Worm (Caenorhabditis elegans): ENCODE data around the gene pcf-11.
"Not testable (repeated sequence)": the region's sequence is repeated elsewhere in the genome, so short reads cannot be mapped to it uniquely, and the experiment has no call there.

pcf-11 gene

ce11 chrIII:5024393-5024964 lies at the start of gene pcf-11 (continued):
- no peak for TF ChIP-seq Y116A8C.19 (tag; optimal IDR thresholded peaks at IDR 0.05; ENCODE audit: borderline replicate concordance)
- TF ChIP-seq nhr-47 (tag; optimal IDR thresholded peaks at IDR 0.05), result peak; percentile 47
- TF ChIP-seq snu-23 (GFP tag; optimal IDR thresholded peaks at IDR 0.05), result peak; percentile 78
- TF ChIP-seq fos-1 (tag; optimal IDR thresholded peaks at IDR 0.05), result peak; percentile 15
- TF ChIP-seq lsy-2 (tag; optimal IDR thresholded peaks at IDR 0.05), result peak; percentile 43 to 78
- peak; percentile 28 for TF ChIP-seq lin-13 (GFP tag; optimal IDR thresholded peaks at IDR 0.05)
- no peak for TF ChIP-seq fkh-4 (tag; optimal IDR thresholded peaks at IDR 0.05; ENCODE audit: borderline replicate concordance)
- peak; percentile 9 for TF ChIP-seq irx-1 (tag; optimal IDR thresholded peaks at IDR 0.05)

DNA sequence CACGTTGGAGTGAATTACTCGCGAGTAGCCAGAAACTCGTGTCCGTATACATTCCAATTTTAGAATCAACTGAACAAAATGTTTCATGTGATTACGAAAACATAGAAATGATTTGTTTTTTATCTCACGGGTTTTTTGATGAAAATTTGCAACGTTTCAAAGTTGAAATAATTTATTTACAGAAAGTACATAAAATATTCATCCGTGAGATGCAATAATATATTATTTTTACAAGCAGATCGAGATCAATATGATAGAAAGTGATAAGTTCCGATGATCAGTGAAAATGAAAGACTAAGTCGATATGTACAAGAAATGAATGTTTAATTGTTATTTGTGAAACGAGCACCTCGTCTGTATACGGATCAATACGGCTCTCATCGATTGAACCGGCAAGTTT lies 44.3 kb upstream of the pcf-11 start, which contains the start of gene C27F2.6:
TSS of gene C27F2.6 (minus strand) at position 101 of the 400 bp plus-strand sequence.
- not testable (repeated sequence) for TF ChIP-seq C16A3.4 (tag; optimal IDR thresholded peaks at IDR 0.05); aha-1 (tag; optimal IDR thresholded peaks at IDR 0.05); efl-1 (optimal IDR thresholded peaks at IDR 0.05); efl-1 (GFP tag; optimal IDR thresholded peaks at IDR 0.05 in 1 of 2)

- TF ChIP-seq hlh-4 (tag; optimal IDR thresholded peaks at IDR 0.05) (no peak), C04F5.9 (tag; optimal IDR thresholded peaks at IDR 0.05) (no peak), unc-130 (tag; optimal IDR thresholded peaks at IDR 0.05) (no peak), egl-13 (tag; optimal IDR thresholded peaks at IDR 0.05) (no peak), vab-15 (tag; optimal IDR thresholded peaks at IDR 0.05) (no peak), rnt-1 (tag; optimal IDR thresholded peaks at IDR 0.05) (no peak), snu-23 (GFP tag; optimal IDR thresholded peaks at IDR 0.05) (no peak), ceh-82 (tag; optimal IDR thresholded peaks at IDR 0.05) (no peak), elt-3 (tag; optimal IDR thresholded peaks at IDR 0.05) (no peak), Y116A8C.19 (tag; optimal IDR thresholded peaks at IDR 0.05; ENCODE audit: borderline replicate concordance) (no peak), fos-1 (tag; optimal IDR thresholded peaks at IDR 0.05) (no peak), alr-1 (tag; optimal IDR thresholded peaks at IDR 0.05; ENCODE audit: borderline replicate concordance) (no peak), xbp-1 (tag; optimal IDR thresholded peaks at IDR 0.05) (no peak), F16B12.6 (tag; optimal IDR thresholded peaks at IDR 0.05) (no peak), egl-27 (tag; optimal IDR thresholded peaks at IDR 0.05) (no peak), nhr-71 (tag; optimal IDR thresholded peaks at IDR 0.05) (no peak)
Observed at ce11 chrIII:4983961-4984360, 40.8 kb upstream of the pcf-11 start.

DNA sequence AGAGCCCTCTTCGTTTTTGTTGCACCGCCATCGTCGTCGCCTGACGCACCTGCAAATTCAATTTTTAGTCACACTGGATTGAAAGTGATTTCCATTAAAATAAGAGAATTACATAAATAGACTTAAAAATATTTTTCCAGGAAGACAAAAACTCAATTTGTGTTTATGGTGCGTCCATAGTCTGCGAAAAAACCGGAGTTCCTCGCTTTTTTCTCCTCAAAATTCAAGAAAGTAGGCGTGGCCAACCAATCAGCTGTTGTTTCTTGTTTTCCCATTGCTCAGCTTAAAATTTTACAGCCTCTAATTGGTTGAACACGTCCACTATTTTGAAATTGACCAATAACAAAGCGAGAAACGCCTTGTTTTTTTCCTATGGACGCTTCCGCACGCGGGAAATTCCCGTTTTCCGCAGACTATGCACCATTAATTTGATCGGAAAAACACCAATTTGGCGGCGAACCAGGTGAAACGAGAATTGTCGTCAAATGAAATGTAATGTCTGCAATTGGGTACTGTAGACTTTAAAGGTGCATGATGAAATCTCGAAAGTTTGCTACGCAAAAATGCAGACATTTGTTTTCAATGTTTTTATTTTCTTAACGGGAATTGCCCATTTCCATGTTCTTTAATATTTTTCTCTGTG lies 40.1 kb upstream of the pcf-11 start, which contains the start of gene C27F2.7:
TSS of gene C27F2.7 (minus strand) at position 51 of the 643 bp plus-strand sequence.
- TF ChIP-seq ceh-90 (tag; optimal IDR thresholded peaks at IDR 0.05) (no peak), alr-1 (tag; optimal IDR thresholded peaks at IDR 0.05; ENCODE audit: borderline replicate concordance) (no peak), ces-1 (GFP tag; optimal IDR thresholded peaks at IDR 0.05) (no peak), mef-2 (tag; optimal IDR thresholded peaks at IDR 0.05) (no peak), skn-1 (tag; optimal IDR thresholded peaks at IDR 0.05) (no peak), hpl-2 (GFP tag; optimal IDR thresholded peaks at IDR 0.05) (no peak), sox-4 (tag; optimal IDR thresholded peaks at IDR 0.05) (no peak), nhr-90 (tag; optimal IDR thresholded peaks at IDR 0.05; ENCODE audit: poor library complexity) (no peak), lin-35 (GFP tag; optimal IDR thresholded peaks at IDR 0.05) (no peak), nhr-85 (tag) (no peak), mep-1 (tag; optimal IDR thresholded peaks at IDR 0.05) (no peak), efl-3 (GFP tag; optimal IDR thresholded peaks at IDR 0.05) (no peak), F16B12.6 (tag; optimal IDR thresholded peaks at IDR 0.05) (no peak), ceh-88 (GFP tag; IDR thresholded peaks at IDR 0.05) (no peak), C04F5.9 (tag; optimal IDR thresholded peaks at IDR 0.05) (no peak), snu-23 (GFP tag; optimal IDR thresholded peaks at IDR 0.05) (no peak), fos-1 (tag; optimal IDR thresholded peaks at IDR 0.05) (no peak), nhr-20 (tag; optimal IDR thresholded peaks at IDR 0.05) (no peak), sup-37 (GFP tag; optimal IDR thresholded peaks at IDR 0.05) (no peak)

Measured in whole organism, L1 larva.